Worm (Caenorhabditis elegans): ENCODE results near the gene agt-2.

The agt-2 gene

DNA sequence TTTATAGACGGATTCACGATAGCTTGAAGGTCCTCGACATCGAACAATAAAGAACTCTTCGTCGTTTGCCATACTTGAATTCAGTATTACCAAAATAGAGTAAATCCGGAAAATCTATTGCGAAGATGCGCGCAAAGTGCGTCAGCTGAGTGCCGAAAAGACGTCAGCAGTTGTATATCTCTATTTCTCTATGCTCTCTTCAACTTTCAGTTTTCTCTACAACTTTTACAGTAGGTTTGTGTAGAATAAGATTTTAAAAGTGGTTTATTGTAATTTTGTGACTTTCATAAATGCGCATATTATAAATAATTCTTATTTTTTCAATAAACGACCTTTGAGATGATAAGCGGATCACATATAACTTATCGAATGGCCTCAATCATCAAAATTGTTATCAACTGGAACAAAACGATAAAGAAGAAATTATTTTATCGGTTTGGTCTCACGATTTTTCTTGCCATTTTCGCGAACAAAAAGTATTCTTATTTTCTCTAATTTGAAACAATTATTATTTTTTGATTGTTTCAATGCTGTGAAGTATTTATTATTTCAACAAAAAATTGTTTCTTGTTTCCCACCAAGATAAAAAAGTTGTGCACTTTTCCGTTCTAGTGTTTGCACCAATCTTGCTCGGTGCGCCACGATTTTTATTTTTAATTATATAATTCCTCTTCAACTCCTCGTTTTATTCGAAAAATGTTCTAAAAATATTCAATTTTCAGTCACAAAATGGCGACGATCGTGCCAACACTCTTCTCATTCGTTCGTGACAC lies at the start of gene agt-2, which contains the start of gene F09E5.3 (continued):
- TF ChIP-seq nhr-179 (tag; optimal IDR thresholded peaks at IDR 0.05) (no peak), cebp-2 (GFP tag; IDR thresholded peaks at IDR 0.05) (no peak), D2030.7 (GFP tag; IDR thresholded peaks at IDR 0.05) (0 out of 2 replicates have a peak, but pooled peaks have one; percentile 55), nfya-1 (tag; optimal IDR thresholded peaks at IDR 0.05; ENCODE audit: borderline replicate concordance, insufficient read depth) (no peak), snpc-4 (GFP tag; optimal IDR thresholded peaks at IDR 0.05) (no peak), snpc-4 (tag; optimal IDR thresholded peaks at IDR 0.05) (peak; percentile 5 to 72 (median 52)), aptf-2 (GFP tag; conservative IDR thresholded peaks at IDR 0.05) (no peak), pbrm-1 (GFP tag; IDR thresholded peaks at IDR 0.05) (peak; percentile 86), ekl-4 (GFP tag; IDR thresholded peaks at IDR 0.05) (peak; percentile 91), C06A6.2 (GFP tag; conservative IDR thresholded peaks at IDR 0.05) (peak; percentile 75; the same call in 1 of the 2 replicates), somi-1 (GFP tag; optimal IDR thresholded peaks at IDR 0.05) (peak; percentile 19), mel-28 (tag; optimal IDR thresholded peaks at IDR 0.05; ENCODE audit: borderline replicate concordance) (no peak), B0035.1 (tag; optimal IDR thresholded peaks at IDR 0.05) (no peak), F37B4.10 (GFP tag; IDR thresholded peaks at IDR 0.05) (no peak), F33H1.4 (GFP tag; IDR thresholded peaks at IDR 0.05) (peak; percentile 53), unc-130 (GFP tag; optimal IDR thresholded peaks at IDR 0.05) (no peak), efl-1 (GFP tag; optimal IDR thresholded peaks at IDR 0.05) (peak; percentile 40), nhr-120 (GFP tag; IDR thresholded peaks at IDR 0.05) (no peak), sptf-2 (GFP tag; optimal IDR thresholded peaks at IDR 0.05) (no peak), nfya-2 (GFP tag; IDR thresholded peaks at IDR 0.05) (no peak), hlh-26 (GFP tag; conservative IDR thresholded peaks at IDR 0.05) (no peak), tbp1 (GFP tag; optimal IDR thresholded peaks at IDR 0.05) (peak; percentile 61), ceh-27 (GFP tag; optimal IDR thresholded peaks at IDR 0.05) (peak; percentile 80), attf-6 (GFP tag; IDR thresholded peaks at IDR 0.05) (no peak), bed-1 (GFP tag; IDR thresholded peaks at IDR 0.05) (no peak), akir-1 (GFP tag; optimal IDR thresholded peaks at IDR 0.05) (no peak), dpff-1 (tag; optimal IDR thresholded peaks at IDR 0.05) (no peak), ceh-58 (GFP tag; IDR thresholded peaks at IDR 0.05) (no peak), Y56A3A.18 (GFP tag; IDR thresholded peaks at IDR 0.05) (no peak), nhr-27 (tag; optimal IDR thresholded peaks at IDR 0.05) (no peak), ztf-25 (GFP tag; IDR thresholded peaks at IDR 0.05) (no peak), ztf-28 (GFP tag; IDR thresholded peaks at IDR 0.05) (no peak), ccch-3 (GFP tag; optimal IDR thresholded peaks at IDR 0.05) (no peak), K11D2.4 (GFP tag; IDR thresholded peaks at IDR 0.05) (peak; percentile 83), zim-3 (tag; optimal IDR thresholded peaks at IDR 0.05) (no peak), nfyb-1 (GFP tag; IDR thresholded peaks at IDR 0.05) (peak; percentile 77), athp-1 (tag; optimal IDR thresholded peaks at IDR 0.05) (peak; percentile 37), let-607 (tag; optimal IDR thresholded peaks at IDR 0.05) (peak; percentile 30 to 51), lsl-1 (GFP tag; optimal IDR thresholded peaks at IDR 0.05) (peak; percentile 71), bed-2 (GFP tag; IDR thresholded peaks at IDR 0.05) (no peak), Y95B8A.8 (GFP tag; IDR thresholded peaks at IDR 0.05) (no peak), ama-1 (optimal IDR thresholded peaks at IDR 0.05) (no peak), ama-1 (GFP tag; optimal IDR thresholded peaks at IDR 0.05) (no peak), snpc-1.3 (tag; optimal IDR thresholded peaks at IDR 0.05; ENCODE audit: insufficient read depth) (peak; percentile 14), egrh-3 (GFP tag; IDR thresholded peaks at IDR 0.05) (no peak), ztf-3 (GFP tag; optimal IDR thresholded peaks at IDR 0.05) (no peak), lir-1 (GFP tag; conservative IDR thresholded peaks at IDR 0.05) (peak; percentile 67), hsf-1 (GFP tag; IDR thresholded peaks at IDR 0.05) (no peak)

Measured in whole organism, young adult.